Worm (Caenorhabditis elegans) whole organism, young adult: ENCODE results near the gene Y53C12A.3.
A peak's percentile ranks its signal among the peaks of the same experiment; 100 is the strongest.

Source experiments
- B0261.1 ChIP-seq: sonication (generic microtip); optimal IDR thresholded peaks from 2 replicates; lab custom pipeline; 2016; ENCODE audit warnings: mild to moderate bottlenecking, missing genetic modification characterization, moderate library complexity, missing compliant biosample characterization
- F10E7.11 ChIP-seq: sonication (generic microtip); optimal IDR thresholded peaks from 2 replicates; lab custom pipeline; 2017; ENCODE audit warnings: mild to moderate bottlenecking, missing genetic modification characterization, moderate library complexity, missing compliant biosample characterization
- F23B12.7 ChIP-seq: sonication (generic microtip); optimal IDR thresholded peaks from 2 replicates; lab custom pipeline; 2017; ENCODE audit warnings: missing genetic modification characterization, mild to moderate bottlenecking, missing compliant biosample characterization, antibody characterized with exemption, moderate library complexity; ENCODE audit not compliant: insufficient read depth
- F52B5.7 ChIP-seq: sonication (generic microtip); optimal IDR thresholded peaks from 2 replicates; lab custom pipeline; 2016; ENCODE audit warnings: mild to moderate bottlenecking, missing genetic modification characterization, missing compliant biosample characterization
- F55B11.4 ChIP-seq: sonication (generic microtip); optimal IDR thresholded peaks from 2 replicates; lab custom pipeline; 2016; ENCODE audit warnings: missing compliant biosample characterization, missing genetic modification characterization, borderline replicate concordance; ENCODE audit not compliant: insufficient read depth
- F57C9.4 ChIP-seq: sonication (generic microtip); optimal IDR thresholded peaks from 2 replicates; lab custom pipeline; 2017; ENCODE audit warnings: mild to moderate bottlenecking, missing genetic modification characterization, missing compliant biosample characterization
- T26A5.8 ChIP-seq: sonication (generic microtip); optimal IDR thresholded peaks from 2 replicates; lab custom pipeline; 2016; ENCODE audit warnings: missing genetic modification characterization, missing compliant biosample characterization
- Y53F4B.3 ChIP-seq: fragments of 200-800 bp; sonication (Bioruptor generic); IDR thresholded peaks from 2 replicates; pipeline ENCODE4 v1.3.6; 2022; ENCODE audit warnings: missing genetic modification reagents, missing genetic modification characterization, missing compliant biosample characterization
- Y53G8AR.9 ChIP-seq: fragments of 200-800 bp; sonication (Bioruptor generic); conservative IDR thresholded peaks from 2 replicates; pipeline ENCODE4 v1.3.6; 2022; ENCODE audit warnings: missing genetic modification reagents, missing genetic modification characterization, missing compliant biosample characterization
- akir-1 ChIP-seq: fragments of 200-800 bp; sonication (Bioruptor generic); optimal IDR thresholded peaks from 2 replicates; lab custom pipeline; 2018; ENCODE audit warnings: mild to moderate bottlenecking, missing genetic modification characterization, moderate library complexity, missing compliant biosample characterization
- aptf-2 ChIP-seq: fragments of 200-800 bp; sonication (Bioruptor generic); conservative IDR thresholded peaks from 2 replicates; pipeline ENCODE4 v1.3.6; 2022; ENCODE audit warnings: missing genetic modification reagents, missing genetic modification characterization, missing compliant biosample characterization
- atf-7 ChIP-seq: sonication (generic microtip); optimal IDR thresholded peaks from 2 replicates; lab custom pipeline; 2017; ENCODE audit warnings: mild to moderate bottlenecking, missing genetic modification characterization, missing compliant biosample characterization
- cebp-1 ChIP-seq, 2 experiments: fragments of 200-800 bp in 1 of 2; sonication (Bioruptor generic) in 1 of 2; sonication (generic microtip) in 1 of 2; IDR thresholded peaks in 1 of 2; optimal IDR thresholded peaks in 1 of 2; 2 replicates each; pipeline versions ENCODE4 v1.3.6 to Lab custom; 2017 to 2022; ENCODE audit warnings: missing compliant biosample characterization in 2 of 2, missing genetic modification characterization in 2 of 2, mild to moderate bottlenecking in 1 of 2, missing genetic modification reagents in 1 of 2, moderate library complexity in 1 of 2
- ceh-27 ChIP-seq: fragments of 200-800 bp; sonication (Bioruptor generic); optimal IDR thresholded peaks from 2 replicates; lab custom pipeline; 2018; ENCODE audit warnings: mild to moderate bottlenecking, missing genetic modification characterization, moderate library complexity, missing compliant biosample characterization
- ceh-91 ChIP-seq: fragments of 200-800 bp; sonication (Bioruptor generic); IDR thresholded peaks from 2 replicates; pipeline ENCODE4 v1.3.6; 2022; ENCODE audit warnings: missing genetic modification reagents, missing genetic modification characterization, missing compliant biosample characterization
- die-1 ChIP-seq: sonication (generic microtip); optimal IDR thresholded peaks from 2 replicates; lab custom pipeline; 2016; ENCODE audit warnings: missing genotype, mild to moderate bottlenecking, missing genetic modification characterization, missing compliant biosample characterization
- dpff-1 ChIP-seq: sonication (generic microtip); optimal IDR thresholded peaks from 2 replicates; lab custom pipeline; 2017; ENCODE audit warnings: mild to moderate bottlenecking, missing genetic modification characterization, missing compliant biosample characterization
- dpl-1 ChIP-seq: fragments of 150-350 bp; optimal IDR thresholded peaks from 2 replicates; lab custom pipeline; 2014; ENCODE audit warnings: missing biosample characterization, missing genetic modification reagents, missing genetic modification characterization
- efl-1 ChIP-seq: fragments of 150-350 bp; optimal IDR thresholded peaks from 2 replicates; lab custom pipeline; 2014; ENCODE audit warnings: missing biosample characterization, missing genetic modification reagents, missing genetic modification characterization
- egl-44 ChIP-seq: fragments of 200-800 bp; sonication (Bioruptor generic); IDR thresholded peaks from 2 replicates; pipeline ENCODE4 v1.3.6; 2022; ENCODE audit warnings: missing genetic modification reagents, missing genetic modification characterization, missing compliant biosample characterization
- ekl-4 ChIP-seq: fragments of 200-800 bp; sonication (Bioruptor generic); IDR thresholded peaks from 2 replicates; pipeline ENCODE4 v1.3.6; 2022; ENCODE audit warnings: missing genetic modification reagents, missing genetic modification characterization, missing compliant biosample characterization
- him-1 ChIP-seq: sonication (generic microtip); optimal IDR thresholded peaks from 2 replicates; lab custom pipeline; 2016; ENCODE audit warnings: missing genotype, missing genetic modification reagents, missing genetic modification characterization, missing compliant biosample characterization
- hmg-1.2 ChIP-seq: fragments of 200-800 bp; sonication (Bioruptor generic); IDR thresholded peaks from 2 replicates; pipeline ENCODE4 v1.3.6; 2022; ENCODE audit warnings: missing genetic modification reagents, missing genetic modification characterization, missing compliant biosample characterization
- hmg-20 ChIP-seq: fragments of 200-800 bp; sonication (Bioruptor generic); IDR thresholded peaks from 2 replicates; pipeline ENCODE4 v1.3.6; 2022; ENCODE audit warnings: missing genetic modification reagents, missing genetic modification characterization, missing compliant biosample characterization
- lin-35 ChIP-seq, 3 experiments: fragments of 150-350 bp in 2 of 3; sonication (generic microtip) in 1 of 3; optimal IDR thresholded peaks; 2 replicates each; lab custom pipeline; 2014 to 2018; ENCODE audit warnings: missing biosample characterization in 3 of 3, missing genetic modification characterization in 3 of 3, missing genetic modification reagents in 3 of 3
- lin-40 ChIP-seq: sonication (generic microtip); optimal IDR thresholded peaks from 2 replicates; lab custom pipeline; 2016; ENCODE audit warnings: missing genetic modification characterization, mild to moderate bottlenecking, missing compliant biosample characterization, missing genotype, missing genetic modification reagents
- lin-54 ChIP-seq: fragments of 200-800 bp; sonication (Bioruptor generic); optimal IDR thresholded peaks from 2 replicates; lab custom pipeline; 2018; ENCODE audit warnings: mild to moderate bottlenecking, missing genetic modification characterization, missing compliant biosample characterization
- lsy-27 ChIP-seq: sonication (generic microtip); optimal IDR thresholded peaks from 2 replicates; lab custom pipeline; 2017; ENCODE audit warnings: missing genetic modification characterization, mild to moderate bottlenecking, missing compliant biosample characterization, antibody characterized with exemption, missing genotype, borderline replicate concordance; ENCODE audit not compliant: insufficient read depth
- madf-3 ChIP-seq: fragments of 200-800 bp; sonication (Bioruptor generic); IDR thresholded peaks from 2 replicates; pipeline ENCODE4 v1.3.6; 2022; ENCODE audit warnings: missing genetic modification reagents, missing genetic modification characterization, missing compliant biosample characterization
- madf-6 ChIP-seq: fragments of 200-800 bp; sonication (Bioruptor generic); IDR thresholded peaks from 2 replicates; pipeline ENCODE4 v1.3.6; 2022; ENCODE audit warnings: missing genetic modification reagents, missing genetic modification characterization, missing compliant biosample characterization
- mcd-1 ChIP-seq: fragments of 200-800 bp; sonication (Bioruptor generic); IDR thresholded peaks from 2 replicates; pipeline ENCODE4 v1.3.6; 2022; ENCODE audit warnings: missing genetic modification reagents, missing genetic modification characterization, missing compliant biosample characterization
- mel-28 ChIP-seq: sonication (generic microtip); optimal IDR thresholded peaks from 2 replicates; lab custom pipeline; 2016; ENCODE audit warnings: borderline replicate concordance, mild to moderate bottlenecking, missing genetic modification characterization, missing compliant biosample characterization
- nhr-120 ChIP-seq: fragments of 200-800 bp; sonication (Bioruptor generic); IDR thresholded peaks from 2 replicates; pipeline ENCODE4 v1.3.6; 2022; ENCODE audit warnings: missing genetic modification characterization, missing compliant biosample characterization
- repo-1 ChIP-seq: sonication (generic microtip); optimal IDR thresholded peaks from 2 replicates; lab custom pipeline; 2017; ENCODE audit warnings: mild to moderate bottlenecking, missing genetic modification characterization, missing compliant biosample characterization
- somi-1 ChIP-seq: fragments of 200-800 bp; sonication (Bioruptor generic); optimal IDR thresholded peaks from 2 replicates; lab custom pipeline; 2018; ENCODE audit warnings: mild to moderate bottlenecking, missing genetic modification characterization, missing compliant biosample characterization
- sptf-2 ChIP-seq: fragments of 200-800 bp; sonication (Bioruptor generic); optimal IDR thresholded peaks from 2 replicates; lab custom pipeline; 2018; ENCODE audit warnings: mild to moderate bottlenecking, missing genetic modification characterization, missing compliant biosample characterization
- tbp1 ChIP-seq: fragments of 200-800 bp; sonication (Bioruptor generic); optimal IDR thresholded peaks from 2 replicates; lab custom pipeline; 2018; ENCODE audit warnings: mild to moderate bottlenecking, missing genetic modification characterization, missing compliant biosample characterization
- unc-62 ChIP-seq: fragments of 150-350 bp; optimal IDR thresholded peaks from 2 replicates; lab custom pipeline; 2014; ENCODE audit warnings: missing biosample characterization, missing genetic modification reagents, missing genetic modification characterization
- zfh-2 ChIP-seq: fragments of 200-800 bp; sonication (Bioruptor generic); conservative IDR thresholded peaks from 2 replicates; pipeline ENCODE4 v1.3.6; 2022; ENCODE audit warnings: missing genetic modification reagents, missing genetic modification characterization, missing compliant biosample characterization
- zim-3 ChIP-seq: sonication (generic microtip); optimal IDR thresholded peaks from 2 replicates; lab custom pipeline; 2017; ENCODE audit warnings: mild to moderate bottlenecking, missing genetic modification characterization, moderate library complexity, missing compliant biosample characterization
- ztf-18 ChIP-seq: sonication (generic microtip); optimal IDR thresholded peaks from 2 replicates; lab custom pipeline; 2016; ENCODE audit warnings: missing genotype, mild to moderate bottlenecking, missing genetic modification characterization, missing compliant biosample characterization
- ztf-22 ChIP-seq: fragments of 200-800 bp; sonication (Bioruptor generic); optimal IDR thresholded peaks from 2 replicates; lab custom pipeline; 2018; ENCODE audit warnings: mild to moderate bottlenecking, missing genetic modification characterization, moderate library complexity, missing compliant biosample characterization
- ztf-26 ChIP-seq: sonication (generic microtip); optimal IDR thresholded peaks from 2 replicates; lab custom pipeline; 2017; ENCODE audit warnings: missing genetic modification characterization, missing compliant biosample characterization

Gene Y53C12A.3

DNA sequence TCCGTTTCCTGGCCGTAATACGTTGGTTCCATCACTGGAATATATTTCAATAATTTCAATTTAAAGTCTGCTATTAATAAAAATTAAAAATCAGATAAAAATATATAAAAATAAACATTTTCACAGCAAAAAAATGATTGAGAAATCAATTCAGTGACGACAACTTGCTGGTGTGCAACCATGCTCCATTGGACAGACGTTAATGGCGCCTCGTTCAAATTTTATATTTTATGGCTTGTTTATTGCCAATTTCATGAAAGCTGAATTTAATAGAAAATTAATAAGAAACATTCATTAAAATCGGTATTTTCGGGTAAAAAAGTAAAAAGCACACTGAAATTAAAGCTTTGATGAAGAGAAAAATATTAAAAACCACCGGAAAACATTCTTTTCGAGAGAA lies at the start of gene Y53C12A.3:
Y53C12A.3 (minus strand) TSS at position 34 of the 400 bp plus-strand sequence.
- TF ChIP-seq ztf-22 = no peak
- no peak for TF ChIP-seq him-1 (tag; lab: Kevin White, UChicago)
- peak; percentile 8 for TF ChIP-seq dpl-1
- TF ChIP-seq cebp-1 (GFP tag; IDR thresholded peaks at IDR 0.05; lab: Robert Waterston, UW) = no peak
- no peak for TF ChIP-seq cebp-1 (tag; optimal IDR thresholded peaks at IDR 0.05; lab: Kevin White, UChicago)
- TF ChIP-seq madf-6 (GFP tag; lab: Robert Waterston, UW) = no peak
- TF ChIP-seq T26A5.8 (tag; lab: Kevin White, UChicago) = no peak
- no peak for TF ChIP-seq hmg-1.2
- no peak for TF ChIP-seq zfh-2 (GFP tag; lab: Robert Waterston, UW)
- TF ChIP-seq atf-7 = no peak
- no peak for TF ChIP-seq lsy-27 (tag; lab: Kevin White, UChicago)
- TF ChIP-seq nhr-120 (GFP tag; lab: Robert Waterston, UW) = no peak
- no peak for TF ChIP-seq F57C9.4 (tag; lab: Kevin White, UChicago)
- peak in 1 of 3 experiments; percentile 72 for TF ChIP-seq lin-35 (GFP tag; optimal IDR thresholded peaks at IDR 0.05; lab: Kevin White, UChicago)
- no peak for TF ChIP-seq tbp1 (GFP tag; lab: Kevin White, UChicago)
- TF ChIP-seq somi-1 (GFP tag; lab: Kevin White, UChicago) = no peak
- no peak for TF ChIP-seq egl-44 (GFP tag; lab: Robert Waterston, UW)
- no peak for TF ChIP-seq repo-1 (tag; lab: Kevin White, UChicago)
- TF ChIP-seq ekl-4 = no peak
- peak; percentile 79 for TF ChIP-seq lin-54 (GFP tag; lab: Kevin White, UChicago)
- no peak for TF ChIP-seq unc-62 (GFP tag; lab: Kevin White, UChicago)
- no peak for TF ChIP-seq aptf-2 (GFP tag; lab: Robert Waterston, UW)
- no peak for TF ChIP-seq hmg-20 (GFP tag; lab: Robert Waterston, UW)
- no peak for TF ChIP-seq F55B11.4 (tag; lab: Kevin White, UChicago)
- TF ChIP-seq F52B5.7 = no peak
- no peak for TF ChIP-seq zim-3
- peak; percentile 43 for TF ChIP-seq efl-1 (GFP tag; lab: Kevin White, UChicago)
- peak; percentile 32 for TF ChIP-seq F23B12.7
- TF ChIP-seq akir-1 (GFP tag; lab: Kevin White, UChicago) = no peak
- no peak for TF ChIP-seq ztf-26 (tag; lab: Kevin White, UChicago)
- no peak for TF ChIP-seq B0261.1 (tag; lab: Kevin White, UChicago)
- TF ChIP-seq lin-40 (tag; lab: Kevin White, UChicago) = no peak
- TF ChIP-seq mcd-1 (GFP tag; lab: Robert Waterston, UW) = peak; percentile 78
- no peak for TF ChIP-seq die-1 (tag; lab: Kevin White, UChicago)
- TF ChIP-seq ceh-91 (GFP tag; lab: Robert Waterston, UW) = no peak
- no peak for TF ChIP-seq ceh-27
- no peak for TF ChIP-seq madf-3

DNA sequence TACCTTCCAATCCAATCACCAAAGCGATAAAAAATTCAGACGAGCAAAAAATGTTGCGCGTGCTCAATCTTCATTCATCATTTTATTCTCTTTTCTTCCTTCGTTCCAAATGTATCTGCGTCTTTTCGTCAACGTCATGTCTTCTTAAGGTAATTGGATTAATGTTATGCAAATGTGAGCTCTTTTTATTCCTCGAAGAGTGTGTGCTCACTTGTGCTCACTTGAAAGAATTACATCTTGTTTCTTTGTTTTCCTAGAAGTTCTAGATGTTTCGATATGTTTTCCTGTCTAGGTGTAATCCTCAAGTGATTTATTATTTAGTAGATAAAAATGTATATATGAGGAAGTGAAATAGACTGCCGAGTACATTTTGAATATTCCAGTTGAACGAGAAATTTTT lies 49.4 kb upstream of the Y53C12A.3 start:
- no peak for TF ChIP-seq F10E7.11 (tag; lab: Kevin White, UChicago)
- no peak for TF ChIP-seq akir-1 (GFP tag; lab: Kevin White, UChicago)
- no peak for TF ChIP-seq ztf-26 (tag; lab: Kevin White, UChicago)
- TF ChIP-seq mel-28 (tag; lab: Kevin White, UChicago) = no peak
- no peak for TF ChIP-seq dpff-1 (tag; lab: Kevin White, UChicago)
- TF ChIP-seq ztf-22 = no peak
- no peak for TF ChIP-seq sptf-2 (GFP tag; lab: Kevin White, UChicago)
- no peak for TF ChIP-seq ztf-18 (tag; lab: Kevin White, UChicago)
- TF ChIP-seq Y53G8AR.9 (GFP tag; lab: Robert Waterston, UW) = no peak
- no peak for TF ChIP-seq Y53F4B.3 (GFP tag; lab: Robert Waterston, UW)
- no peak for TF ChIP-seq aptf-2 (GFP tag; lab: Robert Waterston, UW)
